ENCODE assay signal across 3 worm cellular contexts in genomic region chrX:11937343-11937935, ce11.
TF ChIP-seq lines count a peak whose summit lies in the region.

No protein-coding gene starts in this region.

TF ChIP-seq in whole organism, L1 larva, 84 proteins besides CTCF, POLR2A, EP300 and RAD21 (continued from another document and continues in another):
- TF ChIP-seq dpl-1 (GFP tag; optimal IDR thresholded peaks at IDR 0.05; lab: Kevin White, UChicago) (peak; percentile 51 to 66 (median 58)), fkh-10 (GFP tag; optimal IDR thresholded peaks at IDR 0.05; lab: Kevin White, UChicago) (peak; percentile 99), pqm-1 (tag; optimal IDR thresholded peaks at IDR 0.05; lab: Kevin White, UChicago) (peak; percentile 80), elt-3 (tag; optimal IDR thresholded peaks at IDR 0.05; lab: Kevin White, UChicago) (peak in 5 of 6 experiments; percentile 92 to 99 (median 97)), lir-3 (tag; optimal IDR thresholded peaks at IDR 0.05; lab: Kevin White, UChicago; ENCODE audit: poor library complexity) (peak; percentile 93), hlh-4 (tag; optimal IDR thresholded peaks at IDR 0.05; lab: Kevin White, UChicago) (peak; percentile 87), xbp-1 (tag; optimal IDR thresholded peaks at IDR 0.05; lab: Kevin White, UChicago) (peak; percentile 96), lin-35 (GFP tag; optimal IDR thresholded peaks at IDR 0.05; lab: Kevin White, UChicago) (peak; percentile 65 to 93), nhr-71 (tag; optimal IDR thresholded peaks at IDR 0.05; lab: Kevin White, UChicago) (peak; percentile 98), elt-2 (tag; optimal IDR thresholded peaks at IDR 0.05; lab: Kevin White, UChicago) (peak; percentile 94), tlp-1 (tag; optimal IDR thresholded peaks at IDR 0.05; lab: Kevin White, UChicago) (no peak), dsc-1 (tag; optimal IDR thresholded peaks at IDR 0.05; lab: Kevin White, UChicago) (peak; percentile 100), zag-1 (tag; optimal IDR thresholded peaks at IDR 0.05; lab: Kevin White, UChicago) (peak; percentile 79), pag-3 (tag; optimal IDR thresholded peaks at IDR 0.05; lab: Kevin White, UChicago; ENCODE audit: borderline replicate concordance, insufficient read depth) (no peak), ztf-4 (tag; optimal IDR thresholded peaks at IDR 0.05; lab: Kevin White, UChicago) (peak; percentile 99), fkh-8 (tag; optimal IDR thresholded peaks at IDR 0.05; lab: Kevin White, UChicago) (peak; percentile 95), ztf-11 (tag; optimal IDR thresholded peaks at IDR 0.05; lab: Kevin White, UChicago) (peak; percentile 90 to 93), unc-30 (tag; optimal IDR thresholded peaks at IDR 0.05; lab: Kevin White, UChicago) (peak; percentile 73), alr-1 (tag; optimal IDR thresholded peaks at IDR 0.05; lab: Kevin White, UChicago; ENCODE audit: borderline replicate concordance) (no peak), nhr-85 (tag; lab: Kevin White, UChicago) (peak; percentile 97), Y116A8C.19 (tag; optimal IDR thresholded peaks at IDR 0.05; lab: Kevin White, UChicago; ENCODE audit: borderline replicate concordance) (no peak), nhr-11 (tag; optimal IDR thresholded peaks at IDR 0.05; lab: Kevin White, UChicago) (peak; percentile 99), mef-2 (tag; optimal IDR thresholded peaks at IDR 0.05; lab: Kevin White, UChicago) (peak; percentile 78), skn-1 (tag; optimal IDR thresholded peaks at IDR 0.05; lab: Kevin White, UChicago) (peak; percentile 99), unc-86 (tag; optimal IDR thresholded peaks at IDR 0.05; lab: Kevin White, UChicago) (peak; percentile 95), unc-98 (GFP tag; IDR thresholded peaks at IDR 0.05; lab: Robert Waterston, UW) (peak; percentile 76), nhr-12 (tag; optimal IDR thresholded peaks at IDR 0.05; lab: Kevin White, UChicago) (peak; percentile 81), nhr-237 (tag; optimal IDR thresholded peaks at IDR 0.05; lab: Kevin White, UChicago) (peak; percentile 97), C04F5.9 (tag; optimal IDR thresholded peaks at IDR 0.05; lab: Kevin White, UChicago) (peak; percentile 91), nhr-20 (tag; optimal IDR thresholded peaks at IDR 0.05; lab: Kevin White, UChicago) (peak; percentile 98), zip-4 (GFP tag; optimal IDR thresholded peaks at IDR 0.05; lab: Kevin White, UChicago) (peak; percentile 95), rnt-1 (tag; optimal IDR thresholded peaks at IDR 0.05; lab: Kevin White, UChicago) (peak; percentile 99), nhr-84 (tag; optimal IDR thresholded peaks at IDR 0.05; lab: Kevin White, UChicago) (peak; percentile 73), lin-15B (tag; optimal IDR thresholded peaks at IDR 0.05; lab: Kevin White, UChicago) (peak; percentile 6), hpl-2 (GFP tag; optimal IDR thresholded peaks at IDR 0.05; lab: Kevin White, UChicago) (peak; percentile 100), sox-4 (tag; optimal IDR thresholded peaks at IDR 0.05; lab: Kevin White, UChicago) (peak; percentile 99), irx-1 (tag; optimal IDR thresholded peaks at IDR 0.05; lab: Kevin White, UChicago) (peak; percentile 98), pax-3 (tag; optimal IDR thresholded peaks at IDR 0.05; lab: Kevin White, UChicago) (peak; percentile 92), lin-39 (tag; optimal IDR thresholded peaks at IDR 0.05; lab: Kevin White, UChicago) (peak; percentile 98), nhr-90 (tag; optimal IDR thresholded peaks at IDR 0.05; lab: Kevin White, UChicago; ENCODE audit: poor library complexity) (peak; percentile 99), C34B4.2 (tag; optimal IDR thresholded peaks at IDR 0.05; lab: Kevin White, UChicago) (no peak), vab-15 (tag; optimal IDR thresholded peaks at IDR 0.05; lab: Kevin White, UChicago) (peak; percentile 70)

TF ChIP-seq in whole organism, L3 larva, 47 proteins besides CTCF, POLR2A, EP300 and RAD21 (continued from another document):
- peak; percentile 99 for TF ChIP-seq nhr-23 (tag; optimal IDR thresholded peaks at IDR 0.05; lab: Kevin White, UChicago)
- peak; percentile 95 for TF ChIP-seq snpc-4 (tag; optimal IDR thresholded peaks at IDR 0.05; lab: Kevin White, UChicago)
- TF ChIP-seq mml-1 (tag; optimal IDR thresholded peaks at IDR 0.05; lab: Kevin White, UChicago), result no peak
- peak; percentile 81 for TF ChIP-seq daf-12 (tag; optimal IDR thresholded peaks at IDR 0.05; lab: Kevin White, UChicago)
- TF ChIP-seq nhr-12 (tag; optimal IDR thresholded peaks at IDR 0.05; lab: Kevin White, UChicago), result peak; percentile 30
- peak; percentile 53 for TF ChIP-seq mdl-1 (tag; optimal IDR thresholded peaks at IDR 0.05; lab: Kevin White, UChicago)
- TF ChIP-seq elt-1 (tag; optimal IDR thresholded peaks at IDR 0.05; lab: Kevin White, UChicago), result peak; percentile 75
- TF ChIP-seq egl-27 (tag; optimal IDR thresholded peaks at IDR 0.05; lab: Kevin White, UChicago), result peak; percentile 95
- TF ChIP-seq unc-39 (tag; optimal IDR thresholded peaks at IDR 0.05; lab: Kevin White, UChicago), result peak; percentile 76
- TF ChIP-seq ztf-11 (tag; optimal IDR thresholded peaks at IDR 0.05; lab: Kevin White, UChicago), result peak; percentile 59
- TF ChIP-seq ceh-82 (tag; optimal IDR thresholded peaks at IDR 0.05; lab: Kevin White, UChicago), result peak; percentile 98
- TF ChIP-seq hmg-11 (tag; optimal IDR thresholded peaks at IDR 0.05; lab: Kevin White, UChicago), result peak; percentile 97
- peak; percentile 43 for TF ChIP-seq lin-15B (tag; optimal IDR thresholded peaks at IDR 0.05; lab: Kevin White, UChicago)
- TF ChIP-seq nfya-1 (tag; optimal IDR thresholded peaks at IDR 0.05; lab: Kevin White, UChicago; ENCODE audit: insufficient read depth), result no peak
- peak; percentile 84 for TF ChIP-seq ceh-16 (tag; optimal IDR thresholded peaks at IDR 0.05; lab: Kevin White, UChicago)
- TF ChIP-seq ztf-4 (tag; optimal IDR thresholded peaks at IDR 0.05; lab: Kevin White, UChicago), result peak; percentile 86
- peak; percentile 95 for TF ChIP-seq unc-62 (GFP tag; optimal IDR thresholded peaks at IDR 0.05; lab: Kevin White, UChicago)
- no peak for TF ChIP-seq ceh-9 (tag; optimal IDR thresholded peaks at IDR 0.05; lab: Kevin White, UChicago)
- peak; percentile 94 for TF ChIP-seq fos-1 (tag; optimal IDR thresholded peaks at IDR 0.05; lab: Kevin White, UChicago)
- peak; percentile 99 for TF ChIP-seq pha-4 (tag; optimal IDR thresholded peaks at IDR 0.05; lab: Kevin White, UChicago)
- peak; percentile 99 for TF ChIP-seq nhr-43 (tag; optimal IDR thresholded peaks at IDR 0.05; lab: Kevin White, UChicago; ENCODE audit: poor library complexity, severe bottlenecking)
- peak; percentile 92 for TF ChIP-seq fkh-2 (tag; optimal IDR thresholded peaks at IDR 0.05; lab: Kevin White, UChicago)
- peak; percentile 95 for TF ChIP-seq egl-5 (tag; optimal IDR thresholded peaks at IDR 0.05; lab: Kevin White, UChicago)
- TF ChIP-seq skn-1 (tag; optimal IDR thresholded peaks at IDR 0.05; lab: Kevin White, UChicago), result peak; percentile 97
- TF ChIP-seq nhr-28 (tag; optimal IDR thresholded peaks at IDR 0.05; lab: Kevin White, UChicago), result peak; percentile 93
- peak; percentile 81 to 99 (median 96) for TF ChIP-seq elt-3 (tag; optimal IDR thresholded peaks at IDR 0.05; lab: Kevin White, UChicago)
- TF ChIP-seq eor-1 (tag; optimal IDR thresholded peaks at IDR 0.05; lab: Kevin White, UChicago), result peak in 1 of 2 experiments; percentile 82
- TF ChIP-seq nhr-237 (tag; optimal IDR thresholded peaks at IDR 0.05; lab: Kevin White, UChicago), result peak; percentile 78

TF ChIP-seq in whole organism, young adult, 124 proteins besides CTCF, POLR2A, EP300 and RAD21 (continued from another document and continues in another):
- TF ChIP-seq F23B12.7 (tag; optimal IDR thresholded peaks at IDR 0.05; lab: Kevin White, UChicago; ENCODE audit: insufficient read depth), result peak; percentile 90
- peak; percentile 67; the same call in 1 of the 2 replicates for TF ChIP-seq cebp-1 (GFP tag; IDR thresholded peaks at IDR 0.05; lab: Robert Waterston, UW)
- peak; percentile 97 for TF ChIP-seq cebp-1 (tag; optimal IDR thresholded peaks at IDR 0.05; lab: Kevin White, UChicago)
- TF ChIP-seq F57C9.4 (tag; optimal IDR thresholded peaks at IDR 0.05; lab: Kevin White, UChicago), result peak; percentile 28
- TF ChIP-seq snpc-1.1 (tag; optimal IDR thresholded peaks at IDR 0.05; lab: Kevin White, UChicago; ENCODE audit: insufficient read depth), result no peak
- TF ChIP-seq hlh-12 (tag; optimal IDR thresholded peaks at IDR 0.05; lab: Kevin White, UChicago), result no peak
- no peak for TF ChIP-seq attf-3 (GFP tag; conservative IDR thresholded peaks at IDR 0.05; lab: Robert Waterston, UW)
- TF ChIP-seq F39B2.1 (GFP tag; IDR thresholded peaks at IDR 0.05; lab: Robert Waterston, UW), result no peak
- TF ChIP-seq ceh-100 (GFP tag; IDR thresholded peaks at IDR 0.05; lab: Robert Waterston, UW), result peak; percentile 70; the same call in 1 of the 2 replicates
- peak; percentile 99 for TF ChIP-seq ztf-26 (tag; optimal IDR thresholded peaks at IDR 0.05; lab: Kevin White, UChicago)
- TF ChIP-seq ceh-91 (GFP tag; IDR thresholded peaks at IDR 0.05; lab: Robert Waterston, UW), result peak; percentile 18; the same call in 1 of the 2 replicates
- no peak for TF ChIP-seq aptf-3 (GFP tag; IDR thresholded peaks at IDR 0.05; lab: Robert Waterston, UW)
- TF ChIP-seq ztf-6 (GFP tag; IDR thresholded peaks at IDR 0.05; lab: Robert Waterston, UW), result peak; percentile 94
- peak; percentile 93 for TF ChIP-seq ets-4 (GFP tag; optimal IDR thresholded peaks at IDR 0.05; lab: Kevin White, UChicago)
- peak; percentile 64 for TF ChIP-seq snpc-4 (GFP tag; optimal IDR thresholded peaks at IDR 0.05; lab: Kevin White, UChicago)
- TF ChIP-seq snpc-4 (tag; optimal IDR thresholded peaks at IDR 0.05; lab: Kevin White, UChicago), result peak; percentile 75 to 88 (median 82)
- no peak for TF ChIP-seq snpc-3.4 (tag; optimal IDR thresholded peaks at IDR 0.05; lab: Kevin White, UChicago)
- TF ChIP-seq rec-8 (tag; optimal IDR thresholded peaks at IDR 0.05; lab: Kevin White, UChicago), result peak; percentile 6 to 26
- TF ChIP-seq nhr-80 (tag; optimal IDR thresholded peaks at IDR 0.05; lab: Kevin White, UChicago), result peak; percentile 87
- peak; percentile 64 for TF ChIP-seq athp-1 (tag; optimal IDR thresholded peaks at IDR 0.05; lab: Kevin White, UChicago)
- peak; percentile 94 for TF ChIP-seq lir-1 (GFP tag; conservative IDR thresholded peaks at IDR 0.05; lab: Robert Waterston, UW)
- peak; percentile 47 for TF ChIP-seq ceh-79 (tag; optimal IDR thresholded peaks at IDR 0.05; lab: Kevin White, UChicago)
- peak; percentile 75 for TF ChIP-seq madf-3 (GFP tag; IDR thresholded peaks at IDR 0.05; lab: Robert Waterston, UW)
- TF ChIP-seq attf-6 (GFP tag; IDR thresholded peaks at IDR 0.05; lab: Robert Waterston, UW), result no peak
- TF ChIP-seq F52B5.7 (tag; optimal IDR thresholded peaks at IDR 0.05; lab: Kevin White, UChicago), result peak; percentile 93
- TF ChIP-seq sea-2 (GFP tag; IDR thresholded peaks at IDR 0.05; lab: Robert Waterston, UW), result 0 out of 2 replicates have a peak, but pooled peaks have one; percentile 49
- no peak for TF ChIP-seq dpl-1 (GFP tag; optimal IDR thresholded peaks at IDR 0.05; lab: Kevin White, UChicago)
- peak; percentile 98 for TF ChIP-seq nfyb-1 (GFP tag; IDR thresholded peaks at IDR 0.05; lab: Robert Waterston, UW)
- no peak for TF ChIP-seq bed-2 (GFP tag; IDR thresholded peaks at IDR 0.05; lab: Robert Waterston, UW)
- peak; percentile 87 for TF ChIP-seq mcd-1 (GFP tag; IDR thresholded peaks at IDR 0.05; lab: Robert Waterston, UW)
- TF ChIP-seq nhr-90 (tag; optimal IDR thresholded peaks at IDR 0.05; lab: Kevin White, UChicago), result peak; percentile 81
- TF ChIP-seq lsy-27 (tag; optimal IDR thresholded peaks at IDR 0.05; lab: Kevin White, UChicago; ENCODE audit: borderline replicate concordance, insufficient read depth), result no peak
- peak; percentile 47 for TF ChIP-seq attf-5 (GFP tag; optimal IDR thresholded peaks at IDR 0.05; lab: Kevin White, UChicago)
- TF ChIP-seq nhr-120 (GFP tag; IDR thresholded peaks at IDR 0.05; lab: Robert Waterston, UW), result peak; percentile 92
- TF ChIP-seq tbp1 (GFP tag; optimal IDR thresholded peaks at IDR 0.05; lab: Kevin White, UChicago), result peak; percentile 80
- peak; percentile 93 for TF ChIP-seq hmg-20 (GFP tag; IDR thresholded peaks at IDR 0.05; lab: Robert Waterston, UW)
- peak; percentile 29 for TF ChIP-seq dpff-1 (tag; optimal IDR thresholded peaks at IDR 0.05; lab: Kevin White, UChicago)
- TF ChIP-seq ceh-58 (GFP tag; IDR thresholded peaks at IDR 0.05; lab: Robert Waterston, UW), result no peak
- TF ChIP-seq ekl-4 (GFP tag; IDR thresholded peaks at IDR 0.05; lab: Robert Waterston, UW), result peak; percentile 91
- TF ChIP-seq cebp-2 (GFP tag; IDR thresholded peaks at IDR 0.05; lab: Robert Waterston, UW), result peak; percentile 95; the same call in 1 of the 2 replicates
- TF ChIP-seq fkh-3 (tag; optimal IDR thresholded peaks at IDR 0.05; lab: Kevin White, UChicago), result peak; percentile 50
- no peak for TF ChIP-seq F55B11.4 (tag; optimal IDR thresholded peaks at IDR 0.05; lab: Kevin White, UChicago; ENCODE audit: borderline replicate concordance, insufficient read depth)
- TF ChIP-seq let-607 (tag; optimal IDR thresholded peaks at IDR 0.05; lab: Kevin White, UChicago), result peak; percentile 55 to 93
- TF ChIP-seq gei-17 (GFP tag; optimal IDR thresholded peaks at IDR 0.05; lab: Kevin White, UChicago), result peak; percentile 98
- TF ChIP-seq nfya-2 (GFP tag; IDR thresholded peaks at IDR 0.05; lab: Robert Waterston, UW), result no peak
- TF ChIP-seq ceh-40 (GFP tag; IDR thresholded peaks at IDR 0.05; lab: Robert Waterston, UW), result 0 out of 2 replicates have a peak, but pooled peaks have one; percentile 67
- peak; percentile 72; the same call in 1 of the 2 replicates for TF ChIP-seq Y95B8A.8 (GFP tag; IDR thresholded peaks at IDR 0.05; lab: Robert Waterston, UW)
- TF ChIP-seq C17E4.6 (GFP tag; IDR thresholded peaks at IDR 0.05; lab: Robert Waterston, UW), result peak; percentile 89
- peak; percentile 97 for TF ChIP-seq Y53G8AR.9 (GFP tag; conservative IDR thresholded peaks at IDR 0.05; lab: Robert Waterston, UW)
- peak; percentile 100 for TF ChIP-seq lin-40 (tag; optimal IDR thresholded peaks at IDR 0.05; lab: Kevin White, UChicago)
- no peak for TF ChIP-seq B0019.2 (GFP tag; conservative IDR thresholded peaks at IDR 0.05; lab: Robert Waterston, UW)
- 0 out of 2 replicates have a peak, but pooled peaks have one; percentile 94 for TF ChIP-seq F37B4.10 (GFP tag; IDR thresholded peaks at IDR 0.05; lab: Robert Waterston, UW)
- peak; percentile 99 for TF ChIP-seq B0336.3 (GFP tag; IDR thresholded peaks at IDR 0.05; lab: Robert Waterston, UW)
- TF ChIP-seq efl-1 (GFP tag; optimal IDR thresholded peaks at IDR 0.05; lab: Kevin White, UChicago), result no peak
- TF ChIP-seq Y53F4B.3 (GFP tag; IDR thresholded peaks at IDR 0.05; lab: Robert Waterston, UW), result no peak
- TF ChIP-seq ztf-28 (GFP tag; IDR thresholded peaks at IDR 0.05; lab: Robert Waterston, UW), result no peak
- no peak for TF ChIP-seq mes-4 (tag; optimal IDR thresholded peaks at IDR 0.05; lab: Kevin White, UChicago)
- peak; percentile 95 for TF ChIP-seq F22D6.2 (tag; optimal IDR thresholded peaks at IDR 0.05; lab: Kevin White, UChicago)
- TF ChIP-seq ceh-27 (GFP tag; optimal IDR thresholded peaks at IDR 0.05; lab: Kevin White, UChicago), result peak; percentile 99
- peak; percentile 24 for TF ChIP-seq snpc-1.3 (tag; optimal IDR thresholded peaks at IDR 0.05; lab: Kevin White, UChicago; ENCODE audit: insufficient read depth)
- TF ChIP-seq lin-54 (GFP tag; optimal IDR thresholded peaks at IDR 0.05; lab: Kevin White, UChicago), result peak; percentile 92
- TF ChIP-seq C06A6.2 (GFP tag; conservative IDR thresholded peaks at IDR 0.05; lab: Robert Waterston, UW), result peak; percentile 92
- TF ChIP-seq lag-1 (GFP tag; IDR thresholded peaks at IDR 0.05; lab: Robert Waterston, UW), result peak; percentile 95
- peak; percentile 79; the same call in 1 of the 2 replicates for TF ChIP-seq lin-26 (GFP tag; IDR thresholded peaks at IDR 0.05; lab: Robert Waterston, UW)
- TF ChIP-seq nhr-179 (tag; optimal IDR thresholded peaks at IDR 0.05; lab: Kevin White, UChicago), result peak; percentile 85
- TF ChIP-seq K11D2.4 (GFP tag; IDR thresholded peaks at IDR 0.05; lab: Robert Waterston, UW), result peak; percentile 98
- peak; percentile 59 for TF ChIP-seq F57A8.1 (GFP tag; optimal IDR thresholded peaks at IDR 0.05; lab: Kevin White, UChicago)
